Fruit fly (Drosophila melanogaster) whole organism, embryonic: Measurements from ENCODE around the gene fend.

Source experiments
- Atf6 ChIP-seq: fragments of 200-800 bp; sonication (Bioruptor generic); IDR thresholded peaks from 2 replicates; pipeline ENCODE4 v1.3.6; 2022; ENCODE audit warnings: missing biosample characterization, missing genetic modification characterization
- CG10267 ChIP-seq: fragments of 200-800 bp; sonication (Bioruptor generic); optimal IDR thresholded peaks from 2 replicates; lab custom pipeline; 2018; ENCODE audit warnings: missing biosample characterization, mild to moderate bottlenecking, missing genetic modification characterization, moderate library complexity
- CG10321 ChIP-seq: fragments of 200-800 bp; sonication (Bioruptor generic); IDR thresholded peaks from 2 replicates; pipeline ENCODE4 v1.3.6; 2022; ENCODE audit warnings: missing biosample characterization, missing genetic modification characterization
- CG13775 ChIP-seq: fragments of 200-800 bp; sonication (Bioruptor generic); optimal IDR thresholded peaks from 3 replicates; lab custom pipeline; 2017; ENCODE audit warnings: missing biosample characterization, mild to moderate bottlenecking, missing genetic modification characterization
- CG14965 ChIP-seq: fragments of 200-800 bp; sonication (Bioruptor generic); optimal IDR thresholded peaks from 2 replicates; lab custom pipeline; 2016; ENCODE audit warnings: missing biosample characterization, missing genetic modification characterization, borderline replicate concordance
- CG17612 ChIP-seq: fragments of 200-800 bp; sonication (Bioruptor generic); IDR thresholded peaks from 2 replicates; pipeline ENCODE4 v1.3.6; 2022; ENCODE audit warnings: missing biosample characterization, missing genetic modification characterization
- CG30403 ChIP-seq: fragments of 200-800 bp; sonication (Bioruptor generic); optimal IDR thresholded peaks from 3 replicates; lab custom pipeline; 2016; ENCODE audit warnings: missing biosample characterization, missing genetic modification characterization
- CG30431 ChIP-seq: fragments of 200-800 bp; sonication (Bioruptor generic); optimal IDR thresholded peaks from 2 replicates; lab custom pipeline; 2017; ENCODE audit warnings: missing biosample characterization, missing genetic modification characterization
- CG32772 ChIP-seq: fragments of 200-800 bp; sonication (Bioruptor generic); IDR thresholded peaks from 2 replicates; pipeline ENCODE4 v1.3.6; 2022; ENCODE audit warnings: missing biosample characterization, missing genetic modification characterization
- CG33557 ChIP-seq: fragments of 200-800 bp; sonication (Bioruptor generic); optimal IDR thresholded peaks from 2 replicates; lab custom pipeline; 2019; ENCODE audit warnings: missing biosample characterization, mild to moderate bottlenecking, missing genetic modification characterization, moderate library complexity
- CG4282 ChIP-seq: fragments of 200-800 bp; sonication (Bioruptor generic); optimal IDR thresholded peaks from 2 replicates; lab custom pipeline; 2016; ENCODE audit warnings: missing biosample characterization, missing genetic modification characterization
- CG4617 ChIP-seq: fragments of 200-800 bp; sonication (Bioruptor generic); optimal IDR thresholded peaks from 3 replicates; lab custom pipeline; 2016; ENCODE audit warnings: missing biosample characterization, missing genetic modification characterization, borderline replicate concordance
- CG4730 ChIP-seq: fragments of 200-800 bp; sonication (Bioruptor generic); IDR thresholded peaks from 2 replicates; pipeline ENCODE4 v1.3.6; 2022; ENCODE audit warnings: missing biosample characterization, missing genetic modification characterization
- CG6272 ChIP-seq: fragments of 200-800 bp; sonication (Bioruptor generic); IDR thresholded peaks from 2 replicates; pipeline ENCODE4 v1.3.6; 2022; ENCODE audit warnings: missing biosample characterization, missing genetic modification characterization
- CG6765 ChIP-seq: fragments of 200-800 bp; sonication (Bioruptor generic); optimal IDR thresholded peaks from 3 replicates; lab custom pipeline; 2017; ENCODE audit warnings: missing biosample characterization, mild to moderate bottlenecking, missing genetic modification characterization
- CG7928 ChIP-seq: fragments of 200-800 bp; sonication (Bioruptor generic); optimal IDR thresholded peaks from 2 replicates; lab custom pipeline; 2017; ENCODE audit warnings: missing biosample characterization, mild to moderate bottlenecking, missing genetic modification characterization
- CG8089 ChIP-seq: fragments of 200-800 bp; sonication (Bioruptor generic); optimal IDR thresholded peaks from 3 replicates; lab custom pipeline; 2016; ENCODE audit warnings: missing biosample characterization, missing genetic modification characterization
- CG9437 ChIP-seq: fragments of 200-800 bp; sonication (Bioruptor generic); optimal IDR thresholded peaks from 2 replicates; lab custom pipeline; 2018; ENCODE audit warnings: missing biosample characterization, mild to moderate bottlenecking, missing genetic modification characterization
- CG9797 ChIP-seq: fragments of 200-800 bp; sonication (Bioruptor generic); optimal IDR thresholded peaks from 3 replicates; lab custom pipeline; 2018; ENCODE audit warnings: missing biosample characterization, mild to moderate bottlenecking, missing genetic modification characterization
- CG9876 ChIP-seq: fragments of 200-800 bp; sonication (Bioruptor generic); optimal IDR thresholded peaks from 2 replicates; lab custom pipeline; 2016; ENCODE audit warnings: missing biosample characterization, missing genetic modification characterization
- CkIIα-i1 ChIP-seq: fragments of 200-800 bp; sonication (Bioruptor generic); IDR thresholded peaks from 2 replicates; pipeline ENCODE4 v1.3.6; 2022; ENCODE audit warnings: missing biosample characterization, missing genetic modification characterization
- CoRest ChIP-seq: fragments of 200-800 bp; sonication (Bioruptor generic); optimal IDR thresholded peaks from 3 replicates; lab custom pipeline; 2018; ENCODE audit warnings: missing biosample characterization, mild to moderate bottlenecking, missing genetic modification characterization, moderate library complexity
- Dp ChIP-seq: fragments of 200-800 bp; sonication (Bioruptor generic); optimal IDR thresholded peaks from 2 replicates; lab custom pipeline; 2018; ENCODE audit warnings: missing biosample characterization, mild to moderate bottlenecking, missing genetic modification characterization, moderate library complexity
- Dref ChIP-seq: fragments of 200-800 bp; sonication (Bioruptor generic); IDR thresholded peaks from 2 replicates; pipeline ENCODE4 v1.3.6; 2022; ENCODE audit warnings: missing biosample characterization, missing genetic modification characterization
- E2f2 ChIP-seq: fragments of 200-800 bp; sonication (Bioruptor generic); IDR thresholded peaks from 2 replicates; pipeline ENCODE4 v1.3.6; 2022; ENCODE audit warnings: missing biosample characterization, missing genetic modification characterization
- Ets97D ChIP-seq: fragments of 200-800 bp; sonication (Bioruptor generic); optimal IDR thresholded peaks from 3 replicates; lab custom pipeline; 2016; ENCODE audit warnings: missing biosample characterization, missing genetic modification characterization
- Hand ChIP-seq: fragments of 200-800 bp; sonication (Bioruptor generic); optimal IDR thresholded peaks from 2 replicates; lab custom pipeline; 2017; ENCODE audit warnings: mild to moderate bottlenecking, missing biosample characterization, missing genetic modification reagents, missing genetic modification characterization
- Lhr ChIP-seq: fragments of 200-800 bp; sonication (Bioruptor generic); optimal IDR thresholded peaks from 3 replicates; lab custom pipeline; 2017; ENCODE audit warnings: mild to moderate bottlenecking, missing biosample characterization, missing genetic modification reagents, missing genetic modification characterization
- MBD-R2 ChIP-seq: fragments of 200-800 bp; sonication (Bioruptor generic); IDR thresholded peaks from 2 replicates; pipeline ENCODE4 v1.3.6; 2022; ENCODE audit warnings: missing biosample characterization, missing genetic modification characterization
- MESR4 ChIP-seq: fragments of 200-800 bp; sonication (Bioruptor generic); optimal IDR thresholded peaks from 2 replicates; lab custom pipeline; 2018; ENCODE audit warnings: missing biosample characterization, mild to moderate bottlenecking, missing genetic modification characterization, moderate library complexity
- Med ChIP-seq: fragments of 200-800 bp; sonication (Bioruptor generic); peaks from one replicate; lab custom pipeline; 2016; ENCODE audit warnings: missing biosample characterization, missing genetic modification characterization, mild to moderate bottlenecking, inconsistent platforms, moderate library complexity
- Myb ChIP-seq: fragments of 200-800 bp; sonication (Bioruptor generic); optimal IDR thresholded peaks from 2 replicates; lab custom pipeline; 2016; ENCODE audit warnings: missing biosample characterization, missing genetic modification characterization
- NFAT ChIP-seq: fragments of 200-800 bp; sonication (Bioruptor generic); IDR thresholded peaks from 2 replicates; pipeline ENCODE4 v1.3.6; 2022; ENCODE audit warnings: missing biosample characterization, missing genetic modification characterization
- Pdp1 ChIP-seq, 2 experiments: fragments of 200-800 bp; sonication (Bioruptor generic); optimal IDR thresholded peaks; 3 replicates each; lab custom pipeline; 2016; ENCODE audit warnings: missing biosample characterization in 2 of 2, missing genetic modification characterization in 2 of 2, mild to moderate bottlenecking in 1 of 2, moderate library complexity in 1 of 2
- Rfx ChIP-seq: fragments of 200-800 bp; sonication (Bioruptor generic); IDR thresholded peaks from 2 replicates; pipeline ENCODE4 v1.3.6; 2022; ENCODE audit warnings: missing biosample characterization, missing genetic modification characterization
- Trl ChIP-seq, 3 experiments: fragments of >200 bp in 2 of 3; fragments of 200-800 bp in 1 of 3; sonication (Bioruptor generic) in 1 of 3; optimal IDR thresholded peaks; 2 replicates in 1 of 3; 3 replicates in 2 of 3; lab custom pipeline; 2016 to 2017; ENCODE audit warnings: missing biosample characterization in 1 of 3, missing genetic modification characterization in 1 of 3
- YL-1 ChIP-seq: fragments of 200-800 bp; sonication (Bioruptor generic); optimal IDR thresholded peaks from 3 replicates; lab custom pipeline; 2017; ENCODE audit warnings: missing biosample characterization, mild to moderate bottlenecking, missing genetic modification characterization
- bbx ChIP-seq: fragments of 200-800 bp; sonication (Bioruptor generic); IDR thresholded peaks from 2 replicates; pipeline ENCODE4 v1.3.6; 2022; ENCODE audit warnings: missing biosample characterization, missing genetic modification characterization; ENCODE audit not compliant: partially characterized antibody
- dm ChIP-seq: fragments of 200-800 bp; sonication (Bioruptor generic); optimal IDR thresholded peaks from 3 replicates; lab custom pipeline; 2016; ENCODE audit warnings: missing biosample characterization, missing genetic modification characterization
- gfzf ChIP-seq: fragments of 200-800 bp; sonication (Bioruptor generic); optimal IDR thresholded peaks from 2 replicates; lab custom pipeline; 2016; ENCODE audit warnings: missing biosample characterization, mild to moderate bottlenecking, missing genetic modification characterization, moderate library complexity
- lilli ChIP-seq: fragments of 200-800 bp; sonication (Bioruptor generic); optimal IDR thresholded peaks from 3 replicates; lab custom pipeline; 2016; ENCODE audit warnings: missing biosample characterization, missing genetic modification characterization
- nmo ChIP-seq: fragments of 200-800 bp; sonication (Bioruptor generic); optimal IDR thresholded peaks from 2 replicates; lab custom pipeline; 2018; ENCODE audit warnings: missing biosample characterization, mild to moderate bottlenecking, missing genetic modification characterization, moderate library complexity
- pho ChIP-seq: fragments of 200-800 bp; sonication (Bioruptor generic); optimal IDR thresholded peaks from 2 replicates; lab custom pipeline; 2016; ENCODE audit warnings: missing biosample characterization, missing genetic modification characterization
- phol ChIP-seq: fragments of 200-800 bp; sonication (Bioruptor generic); optimal IDR thresholded peaks from 3 replicates; lab custom pipeline; 2018; ENCODE audit warnings: missing biosample characterization, mild to moderate bottlenecking, missing genetic modification characterization, moderate library complexity
- row ChIP-seq: fragments of 200-800 bp; sonication (Bioruptor generic); IDR thresholded peaks from 3 replicates; pipeline ENCODE4 v1.3.6; 2022; ENCODE audit warnings: missing biosample characterization, missing genetic modification characterization
- sisA ChIP-seq: fragments of 200-800 bp; sonication (Bioruptor generic); IDR thresholded peaks from 2 replicates; pipeline ENCODE4 v1.3.6; 2022; ENCODE audit warnings: missing biosample characterization, missing genetic modification characterization
- so ChIP-seq: fragments of 200-800 bp; sonication (Bioruptor generic); IDR thresholded peaks from 3 replicates; pipeline ENCODE4 v1.3.6; 2022; ENCODE audit warnings: missing biosample characterization, missing genetic modification characterization
- tio ChIP-seq: fragments of 200-800 bp; sonication (Bioruptor generic); optimal IDR thresholded peaks from 2 replicates; lab custom pipeline; 2017; ENCODE audit warnings: missing biosample characterization, missing genetic modification characterization, inconsistent platforms
- tx ChIP-seq: fragments of 200-800 bp; sonication (Bioruptor generic); optimal IDR thresholded peaks from 2 replicates; lab custom pipeline; 2016; ENCODE audit warnings: missing biosample characterization, missing genetic modification characterization

Gene fend

DNA sequence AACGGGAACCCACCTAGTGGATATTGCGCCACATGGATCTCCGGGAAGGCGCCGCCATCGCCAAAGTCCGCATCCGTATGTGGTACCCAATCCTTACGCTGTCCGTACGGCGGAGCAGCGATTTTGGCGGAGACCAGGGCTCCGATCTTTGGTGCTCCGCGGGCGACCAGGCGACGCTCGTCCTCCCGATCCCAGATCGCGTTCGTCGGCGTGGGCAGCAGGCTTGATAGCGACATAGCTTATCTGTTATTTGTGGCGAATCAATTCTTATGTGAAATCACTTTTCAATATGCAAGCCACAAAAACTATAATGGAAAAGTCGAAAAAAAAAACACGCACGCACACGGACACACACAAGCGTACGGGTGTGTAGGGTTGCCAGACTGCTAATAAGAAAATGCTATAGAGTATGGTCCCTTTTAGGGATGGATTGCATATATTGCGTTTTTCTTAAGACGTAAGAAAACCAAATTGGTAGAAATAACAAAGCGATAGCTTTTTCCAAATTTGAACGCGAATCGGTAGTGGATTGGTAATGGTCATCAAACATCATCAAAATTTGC is 28.6 kb downstream of the fend start, which contains the start of gene Bx42 (continued):
- TF ChIP-seq CG4617 (GFP tag; lab: Kevin White, UChicago) (peak; percentile 52), gfzf (GFP tag; lab: Kevin White, UChicago) (peak; percentile 77), MBD-R2 (peak; percentile 30), Myb (GFP tag; lab: Kevin White, UChicago) (peak; percentile 5), Rfx (GFP tag; lab: Robert Waterston, UW) (peak; percentile 34), YL-1 (peak; percentile 26), CG6765 (no peak), CoRest (tag; lab: Kevin White, UChicago) (peak; percentile 11), CG9797 (GFP tag; lab: Kevin White, UChicago) (peak; percentile 23), CG8089 (GFP tag; lab: Kevin White, UChicago) (no peak), CG13775 (GFP tag; lab: Kevin White, UChicago) (peak; percentile 25), Hand (GFP tag; lab: Kevin White, UChicago) (no peak), CG17612 (GFP tag; lab: Robert Waterston, UW) (no peak), E2f2 (0 out of 2 replicates have a peak, but pooled peaks have one; percentile 16), CG9876 (GFP tag; lab: Kevin White, UChicago) (peak; percentile 54), NFAT (peak; percentile 31; the same call in 1 of the 2 replicates), Med (GFP tag; lab: Kevin White, UChicago) (peak; percentile 68), row (GFP tag; lab: Robert Waterston, UW) (peak; percentile 71; the same call in 2 of the 3 replicates), CG30431 (GFP tag; lab: Kevin White, UChicago) (no peak), Ets97D (no peak), tio (GFP tag; lab: Kevin White, UChicago) (peak; percentile 32), phol (tag; lab: Kevin White, UChicago) (peak; percentile 37), CG7928 (peak; percentile 85), CG10321 (GFP tag; lab: Robert Waterston, UW) (no peak), Dp (GFP tag; lab: Kevin White, UChicago) (peak; percentile 8), CG10267 (tag; lab: Kevin White, UChicago) (peak; percentile 4), CG4282 (peak; percentile 2), nmo (GFP tag; lab: Kevin White, UChicago) (peak; percentile 21), CG32772 (peak; percentile 52), dm (GFP tag; lab: Kevin White, UChicago) (peak; percentile 7), Atf6 (GFP tag; lab: Robert Waterston, UW) (no peak), CG9437 (GFP tag; lab: Kevin White, UChicago) (peak; percentile 96), CG30403 (peak; percentile 48), tx (GFP tag; lab: Kevin White, UChicago) (no peak), CG33557 (no peak), so (no peak), MESR4 (GFP tag; lab: Kevin White, UChicago) (peak; percentile 96), sisA (GFP tag; lab: Robert Waterston, UW) (peak; percentile 3; the same call in 1 of the 2 replicates), Lhr (GFP tag; lab: Kevin White, UChicago) (peak; percentile 31), Trl (optimal IDR thresholded peaks at IDR 0.05; lab: Kevin White, UChicago) (no peak), Trl (GFP tag; optimal IDR thresholded peaks at IDR 0.05; lab: Kevin White, UChicago) (peak; percentile 14), CG6272 (GFP tag; lab: Robert Waterston, UW) (0 out of 2 replicates have a peak, but pooled peaks have one; percentile 4), pho (peak; percentile 8), CG14965 (GFP tag; lab: Kevin White, UChicago) (no peak), bbx (peak; percentile 15; the same call in 1 of the 2 replicates), CkIIα-i1 (GFP tag; lab: Robert Waterston, UW) (no peak), Pdp1 (GFP tag; optimal IDR thresholded peaks at IDR 0.05; lab: Kevin White, UChicago) (peak in 1 of 2 experiments; percentile 27), lilli (peak; percentile 23), Dref (GFP tag; lab: Robert Waterston, UW) (peak; percentile 38; the same call in 1 of the 2 replicates), CG4730 (GFP tag; lab: Robert Waterston, UW) (0 out of 2 replicates have a peak, but pooled peaks have one; percentile 18)
